ENCODE assay signal across 2 worm cellular contexts in the genomic region with DNA sequence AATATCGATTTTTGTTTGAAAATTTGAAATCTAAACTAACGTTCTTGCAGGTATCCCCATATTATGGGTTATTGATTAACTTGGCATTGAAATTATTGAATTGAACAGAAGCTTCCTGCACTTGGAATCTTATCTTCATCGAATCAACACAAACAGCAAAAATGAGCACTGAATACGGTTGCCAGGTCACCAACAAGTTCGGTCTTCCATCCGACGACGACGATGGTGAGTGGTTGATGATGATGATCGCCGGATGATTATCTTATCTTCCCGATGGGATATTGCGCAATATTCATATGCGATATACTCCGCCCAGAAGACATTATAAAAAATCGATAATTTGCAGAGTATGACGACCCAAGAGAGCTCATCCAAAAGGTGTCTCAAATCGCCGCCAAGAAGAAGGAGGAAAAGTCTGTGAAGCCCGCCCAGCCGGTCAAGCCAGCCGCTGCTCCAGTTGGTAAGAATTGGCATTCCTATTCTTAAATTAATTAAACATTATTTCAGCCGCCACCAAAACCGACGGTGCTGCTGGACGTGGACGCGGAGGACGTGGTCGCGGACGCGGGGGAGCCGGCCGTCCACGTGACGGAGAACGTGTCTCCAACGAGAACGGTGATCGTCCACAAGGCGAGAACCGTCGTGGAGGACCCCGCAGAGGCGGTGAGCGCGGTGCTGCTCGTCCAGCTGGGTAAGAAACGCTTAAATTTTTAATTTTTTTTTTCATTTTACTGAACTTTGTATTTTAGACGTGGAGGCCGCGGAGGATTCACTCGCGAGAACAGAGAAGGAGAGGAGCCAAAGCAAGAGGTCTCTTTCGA.
A peak's percentile ranks its signal among the peaks of the same experiment; 100 is the strongest.
TF ChIP-seq lines count a peak whose summit lies in the region.

A gene (plus strand): TSS at position 51 of the 821 bp plus-strand sequence.

TF ChIP-seq in whole organism, L4 larva, 104 proteins besides CTCF, POLR2A, EP300 and RAD21 (continued from another document):
- TF ChIP-seq lin-13 (GFP tag; optimal IDR thresholded peaks at IDR 0.05; lab: Kevin White, UChicago): no peak
- no peak for TF ChIP-seq zip-11 (GFP tag; IDR thresholded peaks at IDR 0.05; lab: Robert Waterston, UW)
- TF ChIP-seq T26A8.4 (GFP tag; IDR thresholded peaks at IDR 0.05; lab: Robert Waterston, UW): no peak
- no peak for TF ChIP-seq ztf-7 (tag; optimal IDR thresholded peaks at IDR 0.05; lab: Kevin White, UChicago)
- no peak for TF ChIP-seq ZK337.2 (GFP tag; IDR thresholded peaks at IDR 0.05; lab: Robert Waterston, UW)
- TF ChIP-seq daf-19 (GFP tag; conservative IDR thresholded peaks at IDR 0.05; lab: Robert Waterston, UW): no peak
- no peak for TF ChIP-seq ceh-82 (tag; optimal IDR thresholded peaks at IDR 0.05; lab: Kevin White, UChicago)
- no peak for TF ChIP-seq hlh-11 (tag; optimal IDR thresholded peaks at IDR 0.05; lab: Kevin White, UChicago)
- 0 out of 2 replicates have a peak, but pooled peaks have one; percentile 24 for TF ChIP-seq zfp-3 (GFP tag; conservative IDR thresholded peaks at IDR 0.05; lab: Robert Waterston, UW)
- TF ChIP-seq daf-12 (tag; optimal IDR thresholded peaks at IDR 0.05; lab: Kevin White, UChicago): no peak
- TF ChIP-seq madf-5 (GFP tag; IDR thresholded peaks at IDR 0.05; lab: Robert Waterston, UW): 0 out of 4 replicates have a peak, but pooled peaks of 1 of the 2 experiments have one; percentile 5
- TF ChIP-seq tra-1 (GFP tag; IDR thresholded peaks at IDR 0.05; lab: Robert Waterston, UW): no peak
- no peak for TF ChIP-seq mep-1 (tag; optimal IDR thresholded peaks at IDR 0.05; lab: Kevin White, UChicago)
- no peak for TF ChIP-seq ctbp-1 (GFP tag; IDR thresholded peaks at IDR 0.05; lab: Robert Waterston, UW)
- no peak for TF ChIP-seq ceh-62 (tag; optimal IDR thresholded peaks at IDR 0.05; lab: Kevin White, UChicago)
- TF ChIP-seq F26F4.8 (GFP tag; conservative IDR thresholded peaks at IDR 0.05; lab: Robert Waterston, UW): no peak
- no peak for TF ChIP-seq nhr-77 (tag; optimal IDR thresholded peaks at IDR 0.05; lab: Kevin White, UChicago)
- TF ChIP-seq sdz-12 (GFP tag; optimal IDR thresholded peaks at IDR 0.05; lab: Kevin White, UChicago): no peak
TF ChIP-seq in whole organism, L4 larva: peak in this region for 5.

TF ChIP-seq in whole organism, young adult, 124 proteins besides CTCF, POLR2A, EP300 and RAD21 (continued from another document):
- TF ChIP-seq sptf-2 (GFP tag; optimal IDR thresholded peaks at IDR 0.05; lab: Kevin White, UChicago) (no peak), let-526 (GFP tag; IDR thresholded peaks at IDR 0.05; lab: Robert Waterston, UW) (no peak), ztf-3 (GFP tag; optimal IDR thresholded peaks at IDR 0.05; lab: Kevin White, UChicago) (no peak), ztf-26 (tag; optimal IDR thresholded peaks at IDR 0.05; lab: Kevin White, UChicago) (no peak), F33H1.4 (GFP tag; IDR thresholded peaks at IDR 0.05; lab: Robert Waterston, UW) (peak; percentile 20; the same call in 1 of the 2 replicates), tbx-9 (tag; optimal IDR thresholded peaks at IDR 0.05; lab: Kevin White, UChicago; ENCODE audit: borderline replicate concordance) (no peak), F37B4.10 (GFP tag; IDR thresholded peaks at IDR 0.05; lab: Robert Waterston, UW) (no peak), Y67H2A.10 (GFP tag; conservative IDR thresholded peaks at IDR 0.05; lab: Robert Waterston, UW) (no peak), bed-2 (GFP tag; IDR thresholded peaks at IDR 0.05; lab: Robert Waterston, UW) (no peak), rcor-1 (GFP tag; IDR thresholded peaks at IDR 0.05; lab: Robert Waterston, UW) (no peak), B0261.1 (tag; optimal IDR thresholded peaks at IDR 0.05; lab: Kevin White, UChicago) (no peak), ceh-40 (GFP tag; IDR thresholded peaks at IDR 0.05; lab: Robert Waterston, UW) (no peak), somi-1 (GFP tag; optimal IDR thresholded peaks at IDR 0.05; lab: Kevin White, UChicago) (no peak), D2030.7 (GFP tag; IDR thresholded peaks at IDR 0.05; lab: Robert Waterston, UW) (no peak), sea-2 (GFP tag; IDR thresholded peaks at IDR 0.05; lab: Robert Waterston, UW) (no peak), madf-6 (GFP tag; IDR thresholded peaks at IDR 0.05; lab: Robert Waterston, UW) (peak; percentile 8; the same call in 1 of the 2 replicates), him-1 (tag; optimal IDR thresholded peaks at IDR 0.05; lab: Kevin White, UChicago) (no peak), let-607 (tag; optimal IDR thresholded peaks at IDR 0.05; lab: Kevin White, UChicago) (no peak), lir-1 (GFP tag; conservative IDR thresholded peaks at IDR 0.05; lab: Robert Waterston, UW) (no peak), aptf-3 (GFP tag; IDR thresholded peaks at IDR 0.05; lab: Robert Waterston, UW) (no peak), dpff-1 (tag; optimal IDR thresholded peaks at IDR 0.05; lab: Kevin White, UChicago) (no peak), attf-5 (GFP tag; optimal IDR thresholded peaks at IDR 0.05; lab: Kevin White, UChicago) (peak; percentile 24), nhr-27 (tag; optimal IDR thresholded peaks at IDR 0.05; lab: Kevin White, UChicago) (no peak), unc-130 (GFP tag; optimal IDR thresholded peaks at IDR 0.05; lab: Kevin White, UChicago) (no peak), Y79H2A.3 (GFP tag; conservative IDR thresholded peaks at IDR 0.05; lab: Robert Waterston, UW) (no peak), chd-7 (tag; optimal IDR thresholded peaks at IDR 0.05; lab: Kevin White, UChicago) (no peak), F10E7.11 (tag; optimal IDR thresholded peaks at IDR 0.05; lab: Kevin White, UChicago) (no peak), F55B11.4 (tag; optimal IDR thresholded peaks at IDR 0.05; lab: Kevin White, UChicago; ENCODE audit: borderline replicate concordance, insufficient read depth) (no peak), atf-7 (tag; optimal IDR thresholded peaks at IDR 0.05; lab: Kevin White, UChicago) (no peak), ztf-18 (tag; optimal IDR thresholded peaks at IDR 0.05; lab: Kevin White, UChicago) (no peak), xnd-1 (tag; optimal IDR thresholded peaks at IDR 0.05; lab: Kevin White, UChicago) (no peak), attf-6 (GFP tag; IDR thresholded peaks at IDR 0.05; lab: Robert Waterston, UW) (peak; percentile 12; the same call in 1 of the 2 replicates), tlf-1 (GFP tag; optimal IDR thresholded peaks at IDR 0.05; lab: Kevin White, UChicago) (no peak), snpc-1.3 (tag; optimal IDR thresholded peaks at IDR 0.05; lab: Kevin White, UChicago; ENCODE audit: insufficient read depth) (no peak), hlh-26 (GFP tag; conservative IDR thresholded peaks at IDR 0.05; lab: Robert Waterston, UW) (no peak), dpl-1 (GFP tag; optimal IDR thresholded peaks at IDR 0.05; lab: Kevin White, UChicago) (no peak), K12H6.12 (tag; optimal IDR thresholded peaks at IDR 0.05; lab: Kevin White, UChicago) (no peak), lsl-1 (GFP tag; optimal IDR thresholded peaks at IDR 0.05; lab: Kevin White, UChicago) (peak; percentile 46), rec-8 (tag; optimal IDR thresholded peaks at IDR 0.05; lab: Kevin White, UChicago) (no peak), mes-4 (tag; optimal IDR thresholded peaks at IDR 0.05; lab: Kevin White, UChicago) (no peak), F22D6.2 (tag; optimal IDR thresholded peaks at IDR 0.05; lab: Kevin White, UChicago) (no peak), T07F8.4 (tag; optimal IDR thresholded peaks at IDR 0.05; lab: Kevin White, UChicago) (no peak), tbp1 (GFP tag; optimal IDR thresholded peaks at IDR 0.05; lab: Kevin White, UChicago) (no peak), zim-3 (tag; optimal IDR thresholded peaks at IDR 0.05; lab: Kevin White, UChicago) (no peak), K11D2.4 (GFP tag; IDR thresholded peaks at IDR 0.05; lab: Robert Waterston, UW) (no peak), fkh-3 (tag; optimal IDR thresholded peaks at IDR 0.05; lab: Kevin White, UChicago) (no peak), mcd-1 (GFP tag; IDR thresholded peaks at IDR 0.05; lab: Robert Waterston, UW) (peak; percentile 58), ekl-4 (GFP tag; IDR thresholded peaks at IDR 0.05; lab: Robert Waterston, UW) (no peak; the same call in 1 of the 2 replicates), hmg-20 (GFP tag; IDR thresholded peaks at IDR 0.05; lab: Robert Waterston, UW) (no peak), ccch-3 (GFP tag; optimal IDR thresholded peaks at IDR 0.05; lab: Kevin White, UChicago) (no peak), T26A5.8 (tag; optimal IDR thresholded peaks at IDR 0.05; lab: Kevin White, UChicago) (no peak), athp-1 (tag; optimal IDR thresholded peaks at IDR 0.05; lab: Kevin White, UChicago) (peak; percentile 5), ceh-79 (tag; optimal IDR thresholded peaks at IDR 0.05; lab: Kevin White, UChicago) (no peak), nhr-90 (tag; optimal IDR thresholded peaks at IDR 0.05; lab: Kevin White, UChicago) (no peak), gei-17 (GFP tag; optimal IDR thresholded peaks at IDR 0.05; lab: Kevin White, UChicago) (no peak), F57C9.4 (tag; optimal IDR thresholded peaks at IDR 0.05; lab: Kevin White, UChicago) (no peak), ZK185.1 (tag; optimal IDR thresholded peaks at IDR 0.05; lab: Kevin White, UChicago; ENCODE audit: poor library complexity, severe bottlenecking) (no peak), madf-8 (GFP tag; conservative IDR thresholded peaks at IDR 0.05; lab: Robert Waterston, UW) (no peak), efl-1 (GFP tag; optimal IDR thresholded peaks at IDR 0.05; lab: Kevin White, UChicago) (no peak), unc-62 (GFP tag; optimal IDR thresholded peaks at IDR 0.05; lab: Kevin White, UChicago) (no peak), F52B5.7 (tag; optimal IDR thresholded peaks at IDR 0.05; lab: Kevin White, UChicago) (no peak), lin-26 (GFP tag; IDR thresholded peaks at IDR 0.05; lab: Robert Waterston, UW) (0 out of 2 replicates have a peak, but pooled peaks have one; percentile 26)
TF ChIP-seq in whole organism, young adult: peak in this region for 17.
